Fruit fly (Drosophila melanogaster) whole organism, embryonic: ENCODE measurements around the gene CG7298.
A peak's percentile ranks its signal among the peaks of the same experiment; 100 is the strongest.

Experiments
- Adf1 ChIP-seq: fragments of 200-800 bp; sonication (Bioruptor generic); IDR thresholded peaks from 2 replicates; pipeline ENCODE4 v1.3.6; 2022; ENCODE audit warnings: missing biosample characterization, missing genetic modification characterization
- Atf6 ChIP-seq: fragments of 200-800 bp; sonication (Bioruptor generic); IDR thresholded peaks from 2 replicates; pipeline ENCODE4 v1.3.6; 2022; ENCODE audit warnings: missing biosample characterization, missing genetic modification characterization
- Bgb ChIP-seq: fragments of 200-800 bp; sonication (Bioruptor generic); IDR thresholded peaks from 2 replicates; pipeline ENCODE4 v1.3.6; 2022; ENCODE audit warnings: missing biosample characterization, missing genetic modification characterization; ENCODE audit not compliant: partially characterized antibody
- Bteb2 ChIP-seq: fragments of 200-800 bp; sonication (Bioruptor generic); optimal IDR thresholded peaks from 2 replicates; lab custom pipeline; 2016; ENCODE audit warnings: missing biosample characterization, missing genetic modification characterization
- CG10543 ChIP-seq: fragments of 200-800 bp; sonication (Bioruptor generic); optimal IDR thresholded peaks from 3 replicates; lab custom pipeline; 2017; ENCODE audit warnings: missing biosample characterization, mild to moderate bottlenecking, missing genetic modification characterization, moderate library complexity
- CG11456 ChIP-seq: fragments of 200-800 bp; sonication (Bioruptor generic); IDR thresholded peaks from 3 replicates; pipeline ENCODE4 v1.3.6; 2022; ENCODE audit warnings: missing biosample characterization, missing genetic modification characterization
- CG11560 ChIP-seq: fragments of 200-800 bp; sonication (Bioruptor generic); IDR thresholded peaks from 3 replicates; pipeline ENCODE4 v1.3.6; 2022; ENCODE audit warnings: missing biosample characterization, missing genetic modification characterization
- CG11723 ChIP-seq: fragments of 200-800 bp; sonication (Bioruptor generic); optimal IDR thresholded peaks from 2 replicates; lab custom pipeline; 2017; ENCODE audit warnings: missing biosample characterization, mild to moderate bottlenecking, missing genetic modification characterization
- CG12071 ChIP-seq: fragments of 200-800 bp; sonication (Bioruptor generic); optimal IDR thresholded peaks from 3 replicates; lab custom pipeline; 2018; ENCODE audit warnings: missing biosample characterization, mild to moderate bottlenecking, missing genetic modification characterization
- CG12236 ChIP-seq: fragments of 200-800 bp; sonication (Bioruptor generic); optimal IDR thresholded peaks from 2 replicates; lab custom pipeline; 2016; ENCODE audit warnings: missing biosample characterization, missing genetic modification characterization
- CG1233 ChIP-seq: fragments of 200-800 bp; sonication (Bioruptor generic); optimal IDR thresholded peaks from 4 replicates; lab custom pipeline; 2018; ENCODE audit warnings: missing biosample characterization, mild to moderate bottlenecking, missing genetic modification characterization
- CG14014 ChIP-seq: fragments of 200-800 bp; sonication (Bioruptor generic); IDR thresholded peaks from 2 replicates; pipeline ENCODE4 v1.3.6; 2022; ENCODE audit warnings: missing biosample characterization, missing genetic modification characterization
- CG1647 ChIP-seq: fragments of 200-800 bp; sonication (Bioruptor generic); optimal IDR thresholded peaks from 3 replicates; lab custom pipeline; 2016; ENCODE audit warnings: missing biosample characterization, missing genetic modification characterization
- CG18476 ChIP-seq: fragments of 200-800 bp; sonication (Bioruptor generic); optimal IDR thresholded peaks from 2 replicates; lab custom pipeline; 2016; ENCODE audit warnings: missing biosample characterization, mild to moderate bottlenecking, missing genetic modification characterization
- CG6854 ChIP-seq: fragments of 200-800 bp; sonication (Bioruptor generic); optimal IDR thresholded peaks from 3 replicates; lab custom pipeline; 2017; ENCODE audit warnings: missing biosample characterization, mild to moderate bottlenecking, missing genetic modification characterization
- CG7357 ChIP-seq: fragments of 200-800 bp; sonication (Bioruptor generic); IDR thresholded peaks from 3 replicates; pipeline ENCODE4 v1.3.6; 2022; ENCODE audit warnings: missing biosample characterization, missing genetic modification characterization
- CG8765 ChIP-seq: fragments of 200-800 bp; sonication (Bioruptor generic); IDR thresholded peaks from 2 replicates; pipeline ENCODE4 v1.3.6; 2022; ENCODE audit warnings: missing biosample characterization, missing genetic modification characterization
- CG8924 ChIP-seq: fragments of 200-800 bp; optimal IDR thresholded peaks from 3 replicates; lab custom pipeline; 2019; ENCODE audit warnings: missing biosample characterization, mild to moderate bottlenecking, missing genetic modification characterization, moderate library complexity
- CoRest ChIP-seq: fragments of 200-800 bp; sonication (Bioruptor generic); optimal IDR thresholded peaks from 3 replicates; lab custom pipeline; 2018; ENCODE audit warnings: missing biosample characterization, mild to moderate bottlenecking, missing genetic modification characterization, moderate library complexity
- D19A ChIP-seq: fragments of 200-800 bp; optimal IDR thresholded peaks from 3 replicates; lab custom pipeline; 2019; ENCODE audit warnings: missing biosample characterization, mild to moderate bottlenecking, missing genetic modification characterization, moderate library complexity
- Doc2 ChIP-seq: fragments of 200-800 bp; sonication (Bioruptor generic); IDR thresholded peaks from 2 replicates; pipeline ENCODE4 v1.3.6; 2022; ENCODE audit warnings: missing biosample characterization, missing genetic modification characterization
- Fer1 ChIP-seq: fragments of 200-800 bp; sonication (Bioruptor generic); optimal IDR thresholded peaks from 2 replicates; lab custom pipeline; 2017; ENCODE audit warnings: missing biosample characterization, mild to moderate bottlenecking, missing genetic modification characterization
- Gug ChIP-seq: fragments of 200-800 bp; sonication (Bioruptor generic); IDR thresholded peaks from 4 replicates; pipeline ENCODE4 v1.3.6; 2022; ENCODE audit warnings: missing biosample characterization, missing genetic modification characterization
- HLH4C ChIP-seq: fragments of 200-800 bp; sonication (Bioruptor generic); IDR thresholded peaks from 3 replicates; pipeline ENCODE4 v1.3.6; 2022; ENCODE audit warnings: missing biosample characterization, missing genetic modification characterization; ENCODE audit not compliant: partially characterized antibody
- MTF-1 ChIP-seq: fragments of 200-800 bp; sonication (Bioruptor generic); optimal IDR thresholded peaks from 2 replicates; lab custom pipeline; 2018; ENCODE audit warnings: missing biosample characterization, mild to moderate bottlenecking, missing genetic modification characterization, borderline replicate concordance
- NfI ChIP-seq: fragments of 200-800 bp; sonication (Bioruptor generic); optimal IDR thresholded peaks from 3 replicates; lab custom pipeline; 2018; ENCODE audit warnings: missing biosample characterization, mild to moderate bottlenecking, missing genetic modification characterization, moderate library complexity
- Six4 ChIP-seq: fragments of 200-800 bp; sonication (Bioruptor generic); optimal IDR thresholded peaks from 2 replicates; lab custom pipeline; 2016; ENCODE audit warnings: missing biosample characterization, missing genetic modification characterization
- btn ChIP-seq: fragments of 200-800 bp; sonication (Bioruptor generic); optimal IDR thresholded peaks from 2 replicates; lab custom pipeline; 2016; ENCODE audit warnings: missing biosample characterization, missing genetic modification characterization
- cad ChIP-seq: fragments of >200 bp; optimal IDR thresholded peaks from 2 replicates; lab custom pipeline; 2017; ENCODE audit warnings: missing biosample characterization, missing genetic modification characterization
- caup ChIP-seq: fragments of 200-800 bp; sonication (Bioruptor generic); optimal IDR thresholded peaks from 3 replicates; lab custom pipeline; 2017; ENCODE audit warnings: missing biosample characterization, mild to moderate bottlenecking, missing genetic modification characterization, moderate library complexity; ENCODE audit not compliant: severe bottlenecking
- cwo ChIP-seq: fragments of 200-800 bp; sonication (Bioruptor generic); optimal IDR thresholded peaks from 3 replicates; lab custom pipeline; 2017; ENCODE audit warnings: missing biosample characterization, missing genetic modification characterization, mild to moderate bottlenecking, moderate library complexity, missing genetic modification reagents
- esg ChIP-seq: fragments of 200-800 bp; sonication (Bioruptor generic); conservative IDR thresholded peaks from 2 replicates; pipeline ENCODE4 v1.3.6; 2022; ENCODE audit warnings: missing biosample characterization, missing genetic modification characterization
- gsb-n ChIP-seq: fragments of 200-800 bp; sonication (Bioruptor generic); optimal IDR thresholded peaks from 3 replicates; lab custom pipeline; 2018; ENCODE audit warnings: missing biosample characterization, mild to moderate bottlenecking, missing genetic modification characterization
- jumu ChIP-seq: fragments of 200-800 bp; sonication (Bioruptor generic); optimal IDR thresholded peaks from 3 replicates; lab custom pipeline; 2016; ENCODE audit warnings: missing biosample characterization, missing genetic modification characterization
- kah ChIP-seq: fragments of 200-800 bp; sonication (Bioruptor generic); optimal IDR thresholded peaks from 2 replicates; lab custom pipeline; 2018; ENCODE audit warnings: missing biosample characterization, mild to moderate bottlenecking, missing genetic modification characterization
- kay ChIP-seq: fragments of 200-800 bp; sonication (Bioruptor generic); optimal IDR thresholded peaks from 2 replicates; lab custom pipeline; 2016; ENCODE audit warnings: missing biosample characterization, missing genetic modification characterization
- lab ChIP-seq: fragments of 200-800 bp; sonication (Bioruptor generic); optimal IDR thresholded peaks from 3 replicates; lab custom pipeline; 2017; ENCODE audit warnings: missing biosample characterization, missing genetic modification characterization, mild to moderate bottlenecking, moderate library complexity, missing genetic modification reagents
- mam ChIP-seq: fragments of 200-800 bp; sonication (Bioruptor generic); optimal IDR thresholded peaks from 3 replicates; lab custom pipeline; 2016; ENCODE audit warnings: missing biosample characterization, missing genetic modification characterization
- oc ChIP-seq: fragments of 200-800 bp; sonication (Bioruptor generic); optimal IDR thresholded peaks from 2 replicates; lab custom pipeline; 2018; ENCODE audit warnings: missing biosample characterization, mild to moderate bottlenecking, missing genetic modification characterization, moderate library complexity
- onecut ChIP-seq: fragments of 200-800 bp; sonication (Bioruptor generic); IDR thresholded peaks from 2 replicates; pipeline ENCODE4 v1.3.6; 2022; ENCODE audit warnings: missing biosample characterization, missing genetic modification characterization
- org-1 ChIP-seq: fragments of 200-800 bp; sonication (Bioruptor generic); optimal IDR thresholded peaks from 2 replicates; lab custom pipeline; 2017; ENCODE audit warnings: missing biosample characterization, missing genetic modification characterization
- otp ChIP-seq: fragments of 200-800 bp; sonication (Bioruptor generic); IDR thresholded peaks from 3 replicates; pipeline ENCODE4, ENCODE4 v1.3.6; 2022; ENCODE audit warnings: missing biosample characterization, missing genetic modification characterization
- peb ChIP-seq: fragments of 200-800 bp; sonication (Bioruptor generic); IDR thresholded peaks from 2 replicates; pipeline ENCODE4 v1.3.6; 2022; ENCODE audit warnings: missing biosample characterization, missing genetic modification characterization
- pho ChIP-seq: fragments of 200-800 bp; sonication (Bioruptor generic); optimal IDR thresholded peaks from 2 replicates; lab custom pipeline; 2016; ENCODE audit warnings: missing biosample characterization, missing genetic modification characterization
- pzg ChIP-seq: fragments of 200-800 bp; sonication (Bioruptor generic); optimal IDR thresholded peaks from 3 replicates; lab custom pipeline; 2018; ENCODE audit warnings: missing biosample characterization, mild to moderate bottlenecking, missing genetic modification characterization, moderate library complexity
- repo ChIP-seq: fragments of 200-800 bp; sonication (Bioruptor generic); optimal IDR thresholded peaks from 2 replicates; lab custom pipeline; 2016; ENCODE audit warnings: missing biosample characterization, missing genetic modification characterization
- run ChIP-seq: fragments of 200-800 bp; sonication (Bioruptor generic); optimal IDR thresholded peaks from 3 replicates; lab custom pipeline; 2018; ENCODE audit warnings: missing biosample characterization, mild to moderate bottlenecking, missing genetic modification characterization
- sens-2 ChIP-seq: fragments of 200-800 bp; sonication (Bioruptor generic); IDR thresholded peaks from 2 replicates; pipeline ENCODE4 v1.3.6; 2022; ENCODE audit warnings: missing biosample characterization, missing genetic modification characterization
- sr ChIP-seq: fragments of 200-800 bp; sonication (Bioruptor generic); IDR thresholded peaks from 3 replicates; pipeline ENCODE4 v1.3.6; 2022; ENCODE audit warnings: missing biosample characterization, missing genetic modification characterization
- tin ChIP-seq: fragments of 200-800 bp; sonication (Bioruptor generic); optimal IDR thresholded peaks from 3 replicates; lab custom pipeline; 2016; ENCODE audit warnings: missing biosample characterization, missing genetic modification characterization
- trem ChIP-seq: fragments of 200-800 bp; optimal IDR thresholded peaks from 3 replicates; lab custom pipeline; 2019; ENCODE audit warnings: missing biosample characterization, mild to moderate bottlenecking, missing genetic modification characterization, moderate library complexity
- tup ChIP-seq: fragments of 200-800 bp; sonication (Bioruptor generic); optimal IDR thresholded peaks from 2 replicates; lab custom pipeline; 2016; ENCODE audit warnings: missing biosample characterization, mild to moderate bottlenecking, missing genetic modification characterization, moderate library complexity

CG7298 gene

dm6 chr3L:20198138-20198559 lies 5.3 kb downstream of the CG7298 start, which contains the start of gene CG42674 (continued):
- TF ChIP-seq Adf1 (peak; percentile 18; the same call in 1 of the 2 replicates), Fer1 (GFP tag; lab: Kevin White, UChicago) (peak; percentile 2), Six4 (no peak), caup (GFP tag; lab: Kevin White, UChicago) (peak; percentile 3), CG11456 (GFP tag; lab: Robert Waterston, UW) (no peak), trem (tag; lab: Kevin White, UChicago) (no peak), CG8924 (tag; lab: Kevin White, UChicago) (no peak), org-1 (GFP tag; lab: Kevin White, UChicago) (no peak), pho (GFP tag; lab: Kevin White, UChicago) (no peak), jumu (no peak), kay (GFP tag; lab: Kevin White, UChicago) (no peak), Doc2 (GFP tag; lab: Robert Waterston, UW) (no peak), CG14014 (GFP tag; lab: Robert Waterston, UW) (no peak; the same call in 1 of the 2 replicates), Bgb (peak; percentile 17; the same call in 1 of the 2 replicates), peb (GFP tag; lab: Robert Waterston, UW) (no peak), kah (no peak), mam (GFP tag; lab: Kevin White, UChicago) (no peak), Bteb2 (GFP tag; lab: Kevin White, UChicago) (no peak), tup (GFP tag; lab: Kevin White, UChicago) (no peak), Gug (no peak), CoRest (no peak), CG8765 (GFP tag; lab: Robert Waterston, UW) (no peak), lab (GFP tag; lab: Kevin White, UChicago) (no peak), esg (GFP tag; lab: Robert Waterston, UW) (no peak), pzg (no peak), CG7357 (GFP tag; lab: Robert Waterston, UW) (no peak), btn (no peak), sens-2 (no peak), run (tag; lab: Kevin White, UChicago) (no peak), D19A (tag; lab: Kevin White, UChicago) (peak; percentile 93), CG11560 (tag; lab: Robert Waterston, UW) (no peak), HLH4C (GFP tag; lab: Robert Waterston, UW) (no peak), otp (0 out of 3 replicates have a peak, but pooled peaks have one; percentile 37), MTF-1 (GFP tag; lab: Kevin White, UChicago) (no peak), cad (GFP tag; lab: Kevin White, UChicago) (no peak), CG10543 (GFP tag; lab: Kevin White, UChicago) (peak; percentile 5), tin (GFP tag; lab: Kevin White, UChicago) (no peak), CG18476 (no peak), oc (tag; lab: Kevin White, UChicago) (no peak), CG12071 (GFP tag; lab: Kevin White, UChicago) (no peak), CG6854 (no peak), CG1647 (no peak), sr (GFP tag; lab: Robert Waterston, UW) (no peak), CG12236 (GFP tag; lab: Kevin White, UChicago) (no peak), cwo (GFP tag; lab: Kevin White, UChicago) (peak; percentile 63), CG11723 (GFP tag; lab: Kevin White, UChicago) (no peak), NfI (no peak), repo (no peak), gsb-n (tag; lab: Kevin White, UChicago) (no peak), CG1233 (GFP tag; lab: Kevin White, UChicago) (no peak), onecut (GFP tag; lab: Robert Waterston, UW) (no peak), Atf6 (GFP tag; lab: Robert Waterston, UW) (no peak)
